Fruit fly (Drosophila melanogaster): ENCODE data around the gene Pbp95.

Gene Pbp95

dm6 chr3R:8030151-8030899 is 16.7 kb downstream of the Pbp95 start, which contains the start of the genes CG10903 and CG2747 (continued):
- TF ChIP-seq CG31365 (tag; optimal IDR thresholded peaks at IDR 0.05) (no peak), Hey (tag; optimal IDR thresholded peaks at IDR 0.05) (no peak), CG2116 (GFP tag; optimal IDR thresholded peaks at IDR 0.05) (peak; percentile 61), Fer1 (GFP tag; optimal IDR thresholded peaks at IDR 0.05) (peak; percentile 25), ftz-f1 (GFP tag; optimal IDR thresholded peaks at IDR 0.05) (peak; percentile 24), HLH4C (GFP tag; IDR thresholded peaks at IDR 0.05; ENCODE audit: partially characterized antibody) (peak; percentile 52; the same call in 1 of the 3 replicates), Med (GFP tag) (peak; percentile 85), CG17385 (GFP tag; optimal IDR thresholded peaks at IDR 0.05) (no peak), CoRest (tag; optimal IDR thresholded peaks at IDR 0.05) (no peak), CG9727 (GFP tag; optimal IDR thresholded peaks at IDR 0.05) (no peak), jumu (GFP tag; optimal IDR thresholded peaks at IDR 0.05) (no peak), CG13624 (GFP tag; optimal IDR thresholded peaks at IDR 0.05) (peak; percentile 17), CG17829 (tag; optimal IDR thresholded peaks at IDR 0.05) (peak; percentile 17), CG31441 (GFP tag; IDR thresholded peaks at IDR 0.05) (no peak), Sry-δ (GFP tag; optimal IDR thresholded peaks at IDR 0.05) (peak; percentile 58), CG8478 (optimal IDR thresholded peaks at IDR 0.05) (no peak), kay (GFP tag; optimal IDR thresholded peaks at IDR 0.05) (no peak), CG10274 (GFP tag; optimal IDR thresholded peaks at IDR 0.05) (no peak), CG12769 (tag; optimal IDR thresholded peaks at IDR 0.05) (peak; percentile 41), CG1832 (GFP tag; optimal IDR thresholded peaks at IDR 0.05) (no peak), prd (optimal IDR thresholded peaks at IDR 0.05) (no peak), prd (GFP tag; IDR thresholded peaks at IDR 0.05) (no peak), CG2678 (tag; optimal IDR thresholded peaks at IDR 0.05) (peak; percentile 17), HmgZ (tag; optimal IDR thresholded peaks at IDR 0.05) (peak; percentile 39), CG4282 (GFP tag; optimal IDR thresholded peaks at IDR 0.05) (no peak), cad (GFP tag; optimal IDR thresholded peaks at IDR 0.05) (peak; percentile 67), Sin3A (optimal IDR thresholded peaks at IDR 0.05) (peak; percentile 60), hb (GFP tag; IDR thresholded peaks at IDR 0.05; ENCODE audit: partially characterized antibody) (0 out of 3 replicates have a peak, but pooled peaks have one; percentile 37), amos (GFP tag; IDR thresholded peaks at IDR 0.05; ENCODE audit: partially characterized antibody) (peak; percentile 75), exex (tag; optimal IDR thresholded peaks at IDR 0.05) (peak; percentile 39), Dp (GFP tag; optimal IDR thresholded peaks at IDR 0.05) (peak; percentile 0), Sry-β (GFP tag; optimal IDR thresholded peaks at IDR 0.05) (peak; percentile 8), MBD-R2 (GFP tag; IDR thresholded peaks at IDR 0.05) (peak; percentile 70), CG10543 (GFP tag; optimal IDR thresholded peaks at IDR 0.05) (peak; percentile 41), CG6854 (GFP tag; optimal IDR thresholded peaks at IDR 0.05) (peak; percentile 49), Blimp-1 (GFP tag; optimal IDR thresholded peaks at IDR 0.05) (peak; percentile 61), CG18262 (tag; optimal IDR thresholded peaks at IDR 0.05) (peak; percentile 8), BEAF-32 (GFP tag; optimal IDR thresholded peaks at IDR 0.05) (peak; percentile 80), CG10147 (GFP tag; optimal IDR thresholded peaks at IDR 0.05) (peak; percentile 50), h (optimal IDR thresholded peaks at IDR 0.05) (no peak), Opbp (GFP tag; IDR thresholded peaks at IDR 0.05; ENCODE audit: partially characterized antibody) (peak; percentile 59; the same call in 1 of the 3 replicates), dati (GFP tag; IDR thresholded peaks at IDR 0.05) (no peak), Dad (GFP tag; optimal IDR thresholded peaks at IDR 0.05) (no peak), CG10267 (tag; optimal IDR thresholded peaks at IDR 0.05) (peak; percentile 11), H2.0 (GFP tag; IDR thresholded peaks at IDR 0.05) (no peak), kah (GFP tag; optimal IDR thresholded peaks at IDR 0.05) (no peak), phol (tag; optimal IDR thresholded peaks at IDR 0.05) (peak; percentile 43), tna (GFP tag; IDR thresholded peaks at IDR 0.05; ENCODE audit: partially characterized antibody) (peak; percentile 35), CG18619 (GFP tag; optimal IDR thresholded peaks at IDR 0.05) (no peak)

All from whole organism, embryonic.